Fruit fly (Drosophila melanogaster): ENCODE results near the gene Syx5.
A peak's percentile ranks its signal among the peaks of the same experiment; 100 is the strongest.

DNA sequence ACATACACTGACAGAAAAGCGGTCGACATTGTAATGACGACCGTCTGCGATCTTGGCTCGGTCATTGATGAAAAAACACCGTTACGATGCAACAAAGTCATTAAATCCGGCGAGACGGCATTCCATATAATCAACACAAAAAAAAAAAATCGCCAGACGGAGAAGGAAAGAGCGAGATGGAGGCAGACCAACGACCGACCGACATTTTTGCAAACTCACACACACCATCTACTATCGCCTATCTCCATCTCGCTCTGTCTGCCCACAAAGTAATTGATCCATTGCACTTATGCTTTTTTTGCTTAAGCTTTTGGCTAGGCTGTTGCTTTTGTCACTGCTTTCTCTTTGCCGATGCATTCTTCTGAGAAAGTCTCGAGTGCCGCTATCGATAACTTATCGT lies 33.0 kb upstream of the Syx5 start:
- TF ChIP-seq pad (GFP tag; optimal IDR thresholded peaks at IDR 0.05) (peak; percentile 14), kay (GFP tag; ENCODE audit: borderline replicate concordance) (no peak), CG14711 (tag; optimal IDR thresholded peaks at IDR 0.05) (no peak), bab1 (GFP tag; optimal IDR thresholded peaks at IDR 0.05) (no peak)

Measured in whole organism, adult.